Worm (Caenorhabditis elegans) whole organism, midembryonic: ENCODE results near the gene C07D10.5.

Source experiments
- T22C8.4 ChIP-seq: fragments of 200-800 bp; sonication (Bioruptor generic); IDR thresholded peaks from 2 replicates; pipeline ENCODE4 v1.3.6; 2022; ENCODE audit warnings: missing genetic modification characterization, missing compliant biosample characterization
- flt-1 ChIP-seq: fragments of 200-800 bp; sonication (Bioruptor generic); IDR thresholded peaks from 2 replicates; pipeline ENCODE4 v1.3.6; 2022; ENCODE audit warnings: missing genetic modification characterization, missing compliant biosample characterization
- klf-2 ChIP-seq: fragments of 200-800 bp; sonication (Bioruptor generic); conservative IDR thresholded peaks from 2 replicates; pipeline ENCODE4 v1.3.6; 2022; ENCODE audit warnings: missing genetic modification reagents, missing genetic modification characterization, missing compliant biosample characterization
- med-1 ChIP-seq: sonication (generic microtip); optimal IDR thresholded peaks from 2 replicates; lab custom pipeline; 2017; ENCODE audit warnings: missing genetic modification characterization, mild to moderate bottlenecking, missing compliant biosample characterization, antibody characterized with exemption, missing genetic modification reagents; ENCODE audit not compliant: insufficient read depth
- ztf-23 ChIP-seq: fragments of 200-800 bp; sonication (Bioruptor generic); IDR thresholded peaks from 2 replicates; pipeline ENCODE4 v1.3.6; 2022; ENCODE audit warnings: missing genetic modification reagents, missing genetic modification characterization, missing compliant biosample characterization

DNA sequence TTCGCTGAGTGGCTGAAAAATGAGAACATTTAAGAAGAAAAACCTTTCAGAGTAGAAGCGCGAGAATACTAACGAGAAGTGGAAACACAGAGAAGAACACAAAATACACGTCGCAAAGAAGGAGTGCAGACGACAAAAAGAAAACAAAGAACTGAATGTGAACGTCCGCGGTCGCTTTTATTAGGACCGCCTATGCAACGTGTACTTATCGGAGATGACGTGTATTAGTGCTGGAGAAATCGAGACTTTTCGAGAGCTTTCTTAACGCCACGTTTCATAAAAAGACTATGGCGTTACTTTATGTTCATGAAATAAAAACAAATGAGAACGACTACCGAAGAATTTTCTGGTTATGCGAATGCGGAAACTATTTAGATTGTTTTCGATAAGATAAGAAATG lies 28.9 kb upstream of the C07D10.5 start, which contains the start of gene hsp-4:
- no peak for TF ChIP-seq klf-2 (GFP tag; lab: Robert Waterston, UW)
- no peak for TF ChIP-seq T22C8.4
- TF ChIP-seq med-1 (GFP tag; lab: Kevin White, UChicago): no peak
- TF ChIP-seq flt-1 (GFP tag; lab: Robert Waterston, UW): no peak
- TF ChIP-seq ztf-23: no peak
